Worm (Caenorhabditis elegans) whole organism, midembryonic: Measurements from ENCODE around the gene Y39F10A.1.

Experiments used
- T22C8.4 ChIP-seq: fragments of 200-800 bp; sonication (Bioruptor generic); IDR thresholded peaks from 2 replicates; pipeline ENCODE4 v1.3.6; 2022; ENCODE audit warnings: missing genetic modification characterization, missing compliant biosample characterization
- ztf-23 ChIP-seq: fragments of 200-800 bp; sonication (Bioruptor generic); IDR thresholded peaks from 2 replicates; pipeline ENCODE4 v1.3.6; 2022; ENCODE audit warnings: missing genetic modification reagents, missing genetic modification characterization, missing compliant biosample characterization

DNA sequence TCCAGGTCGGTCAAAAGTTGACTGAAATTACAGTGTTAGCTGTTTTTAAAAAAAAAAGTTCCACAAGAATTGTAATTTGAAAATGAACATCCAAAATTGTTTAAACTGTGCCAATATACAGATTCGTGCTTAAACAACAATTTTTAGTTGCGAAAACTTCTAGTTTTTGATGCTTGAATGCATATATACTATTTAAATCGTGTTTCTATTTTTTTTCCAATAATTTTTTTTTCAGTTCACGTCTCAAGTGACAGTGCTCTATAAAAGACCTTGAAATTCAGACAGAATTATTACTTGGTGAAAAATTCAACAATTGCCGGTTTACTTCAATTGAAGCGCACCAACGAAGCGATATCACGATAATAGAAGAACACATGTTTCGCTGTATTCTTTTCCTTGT is 11.8 kb downstream of the Y39F10A.1 start, which contains the start of gene F46F5.16:
- TF ChIP-seq ztf-23 (GFP tag; lab: Robert Waterston, UW) = no peak
- no peak for TF ChIP-seq T22C8.4 (GFP tag; lab: Robert Waterston, UW)
